Worm (Caenorhabditis elegans): Measurements from ENCODE around the gene sre-18.

DNA sequence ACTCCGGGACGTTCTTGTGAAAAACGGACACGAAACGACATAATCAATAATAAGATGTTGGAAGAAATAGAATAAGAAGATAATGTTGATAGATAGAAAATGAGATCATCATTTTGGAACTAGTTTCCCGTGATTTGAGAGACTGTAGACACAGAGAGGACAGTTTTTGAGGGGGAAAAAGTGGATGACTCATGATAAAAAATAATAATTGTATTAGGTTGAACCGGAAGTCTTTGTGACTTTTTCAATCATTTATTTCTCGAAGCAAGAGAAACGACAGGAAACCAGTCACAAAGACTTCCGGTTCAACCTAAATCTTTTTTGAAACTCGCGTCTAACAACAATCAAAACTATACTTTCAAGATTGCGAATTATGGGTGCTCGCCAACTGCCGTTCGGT is 2.6 kb downstream of the sre-18 start, which contains the start of gene mlt-3:
- TF ChIP-seq tlf-1 (GFP tag; optimal IDR thresholded peaks at IDR 0.05) (no peak), unc-130 (GFP tag; optimal IDR thresholded peaks at IDR 0.05) (no peak), unc-62 (GFP tag; optimal IDR thresholded peaks at IDR 0.05) (no peak), dpl-1 (GFP tag; optimal IDR thresholded peaks at IDR 0.05) (no peak), hlh-26 (GFP tag; conservative IDR thresholded peaks at IDR 0.05) (no peak), ztf-25 (GFP tag; IDR thresholded peaks at IDR 0.05) (no peak)

Measured in whole organism, young adult.